Worm (Caenorhabditis elegans) whole organism, L2 larva: Measurements from ENCODE around the gene F08G2.4.

Experiments
- egl-27 ChIP-seq: sonication (generic microtip); optimal IDR thresholded peaks from 3 replicates; lab custom pipeline; 2017; ENCODE audit warnings: missing biosample characterization, missing genetic modification reagents, missing genetic modification characterization
- elt-3 ChIP-seq: sonication (generic microtip); optimal IDR thresholded peaks from 2 replicates; lab custom pipeline; 2017; ENCODE audit warnings: missing biosample characterization, missing genetic modification characterization
- fos-1 ChIP-seq: fragments of 150-350 bp; optimal IDR thresholded peaks from 2 replicates; lab custom pipeline; 2014; ENCODE audit warnings: missing biosample characterization, missing genetic modification characterization
- lin-13 ChIP-seq: fragments of 150-350 bp; optimal IDR thresholded peaks from 2 replicates; lab custom pipeline; 2014; ENCODE audit warnings: missing biosample characterization, missing genetic modification reagents, missing genetic modification characterization
- lsy-2 ChIP-seq, 2 experiments: fragments of 150-350 bp in 1 of 2; sonication (generic microtip) in 1 of 2; optimal IDR thresholded peaks; 2 replicates each; lab custom pipeline; 2014 to 2017; ENCODE audit warnings: missing biosample characterization in 2 of 2, missing genetic modification characterization in 2 of 2
- mdl-1 ChIP-seq, 2 experiments: fragments of 150-350 bp in 1 of 2; sonication (generic microtip) in 1 of 2; optimal IDR thresholded peaks; 2 replicates each; lab custom pipeline; 2017; ENCODE audit warnings: missing biosample characterization in 2 of 2, missing genetic modification characterization in 2 of 2
- nhr-23 ChIP-seq: fragments of 150-350 bp; optimal IDR thresholded peaks from 2 replicates; lab custom pipeline; 2014; ENCODE audit warnings: missing biosample characterization, missing genetic modification reagents, missing genetic modification characterization
- skn-1 ChIP-seq: sonication (generic microtip); optimal IDR thresholded peaks from 2 replicates; lab custom pipeline; 2017; ENCODE audit warnings: missing biosample characterization, missing genetic modification characterization
- zag-1 ChIP-seq: fragments of 150-350 bp; optimal IDR thresholded peaks from 2 replicates; lab custom pipeline; 2014; ENCODE audit warnings: missing biosample characterization, missing genetic modification characterization

- no peak for TF ChIP-seq skn-1 (tag; lab: Kevin White, UChicago)
- TF ChIP-seq lsy-2 (tag; optimal IDR thresholded peaks at IDR 0.05; lab: Kevin White, UChicago): no peak
- TF ChIP-seq mdl-1 (tag; optimal IDR thresholded peaks at IDR 0.05; lab: Kevin White, UChicago): no peak
- TF ChIP-seq lin-13: no peak
- TF ChIP-seq fos-1 (tag; lab: Kevin White, UChicago): no peak
- no peak for TF ChIP-seq zag-1 (tag; lab: Kevin White, UChicago)
- no peak for TF ChIP-seq nhr-23 (tag; lab: Kevin White, UChicago)
- no peak for TF ChIP-seq egl-27 (tag; lab: Kevin White, UChicago)
- TF ChIP-seq elt-3: no peak
These were observed at the start of gene F08G2.4 for ce11 chrII:13830255-13830654.
